Fruit fly (Drosophila melanogaster): ENCODE measurements around the gene CG14258.

Gene CG14258

dm6 chr3R:27116465-27117092, 23.6 kb downstream of the CG14258 start, which contains the start of the genes CG6066 and CG5880:
CG6066 (minus strand) TSS chr3R:27116707.
CG5880 (plus strand) TSS chr3R:27116745.
- TF ChIP-seq CG12768 (GFP tag; optimal IDR thresholded peaks at IDR 0.05) (no peak), cic (GFP tag; optimal IDR thresholded peaks at IDR 0.05) (no peak), Mnt (GFP tag; optimal IDR thresholded peaks at IDR 0.05) (no peak), bab1 (GFP tag; optimal IDR thresholded peaks at IDR 0.05) (no peak), pad (GFP tag; optimal IDR thresholded peaks at IDR 0.05) (no peak), CG5204 (GFP tag; optimal IDR thresholded peaks at IDR 0.05) (no peak), CG1620 (GFP tag; optimal IDR thresholded peaks at IDR 0.05) (no peak), CG14711 (tag; optimal IDR thresholded peaks at IDR 0.05) (no peak), CG7101 (tag; optimal IDR thresholded peaks at IDR 0.05) (no peak)

DNA sequence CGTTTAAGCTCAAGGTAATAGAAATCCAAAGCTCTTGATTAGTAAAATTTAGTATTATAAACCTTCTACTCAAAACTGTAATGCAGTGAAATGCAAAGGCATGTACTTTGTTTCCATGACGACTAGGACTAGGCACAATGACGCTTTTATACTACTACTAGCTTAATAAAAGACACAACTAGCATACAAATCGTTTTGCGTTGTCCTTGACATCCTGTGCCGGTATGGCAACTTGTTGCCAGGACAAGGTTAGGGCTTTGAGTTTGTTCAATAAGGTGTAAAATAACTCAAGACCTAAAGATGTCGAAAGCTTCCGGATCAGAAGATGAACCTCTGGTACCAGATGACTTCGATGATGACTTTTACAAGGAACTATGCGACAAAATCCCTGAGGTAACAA, 25.4 kb downstream of the CG14258 start, which contains the start of gene CG5882:
Gene CG5882, plus strand, starts transcription at position 301 of the 400 bp plus-strand sequence.
- TF ChIP-seq kay (GFP tag; ENCODE audit: borderline replicate concordance) (no peak), cic (GFP tag; optimal IDR thresholded peaks at IDR 0.05) (no peak)

DNA sequence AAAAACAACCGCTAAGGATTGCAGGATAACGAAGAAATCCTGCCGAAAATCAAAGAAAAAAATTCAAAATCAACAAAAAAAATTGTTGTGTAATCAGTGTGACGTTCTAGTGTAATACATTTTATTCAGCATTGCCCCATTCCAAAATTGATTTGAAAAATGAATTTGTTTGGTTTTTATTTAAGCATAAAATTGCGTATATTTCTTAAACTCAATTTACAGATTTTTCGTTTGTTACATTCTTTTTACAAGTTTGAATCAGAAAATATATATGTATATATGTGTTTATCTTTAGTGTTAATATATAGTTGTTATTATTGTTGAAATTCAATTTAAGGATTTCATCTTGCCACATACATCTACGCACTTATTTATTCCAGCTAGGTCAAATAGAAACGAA, 31.6 kb downstream of the CG14258 start, which contains the start of gene CG6059:
Gene CG6059, minus strand, starts transcription at position 101 of the 400 bp plus-strand sequence.
- no peak for TF ChIP-seq Mnt (GFP tag; optimal IDR thresholded peaks at IDR 0.05)
- TF ChIP-seq cic (GFP tag; optimal IDR thresholded peaks at IDR 0.05): no peak
- TF ChIP-seq ovo (GFP tag; optimal IDR thresholded peaks at IDR 0.05): no peak
- TF ChIP-seq tj (GFP tag; optimal IDR thresholded peaks at IDR 0.05): no peak
- no peak for TF ChIP-seq bab1 (GFP tag; optimal IDR thresholded peaks at IDR 0.05)
- no peak for TF ChIP-seq Hr96 (GFP tag; optimal IDR thresholded peaks at IDR 0.05)
- TF ChIP-seq CG14711 (tag; optimal IDR thresholded peaks at IDR 0.05): no peak

dm6 chr3R:27128723-27129122, 35.8 kb downstream of the CG14258 start:
- TF ChIP-seq tj (GFP tag; optimal IDR thresholded peaks at IDR 0.05) (no peak), Mnt (GFP tag; optimal IDR thresholded peaks at IDR 0.05) (peak; percentile 44), bab1 (GFP tag; optimal IDR thresholded peaks at IDR 0.05) (no peak), cnc (optimal IDR thresholded peaks at IDR 0.05) (no peak)

- peak; percentile 14 for TF ChIP-seq Crg-1 (GFP tag; optimal IDR thresholded peaks at IDR 0.05)
- TF ChIP-seq cic (GFP tag; optimal IDR thresholded peaks at IDR 0.05): peak; percentile 47
- TF ChIP-seq bab1 (GFP tag; optimal IDR thresholded peaks at IDR 0.05): peak; percentile 37
- no peak for TF ChIP-seq ovo (GFP tag; optimal IDR thresholded peaks at IDR 0.05)
- TF ChIP-seq kay (GFP tag; ENCODE audit: borderline replicate concordance): no peak
- no peak for TF ChIP-seq toe (GFP tag; optimal IDR thresholded peaks at IDR 0.05)
- peak; percentile 8 for TF ChIP-seq CG33017 (tag; optimal IDR thresholded peaks at IDR 0.05)
- peak; percentile 19 for TF ChIP-seq CG7045 (GFP tag; optimal IDR thresholded peaks at IDR 0.05)
- peak; percentile 7 for TF ChIP-seq CG7101 (tag; optimal IDR thresholded peaks at IDR 0.05)
- TF ChIP-seq tj (GFP tag; optimal IDR thresholded peaks at IDR 0.05): peak; percentile 70
- peak; percentile 3 for TF ChIP-seq CG11617 (GFP tag; optimal IDR thresholded peaks at IDR 0.05)
- TF ChIP-seq CG5204 (GFP tag; optimal IDR thresholded peaks at IDR 0.05): no peak
- TF ChIP-seq pad (GFP tag; optimal IDR thresholded peaks at IDR 0.05): no peak
- peak; percentile 22 for TF ChIP-seq CG12768 (GFP tag; optimal IDR thresholded peaks at IDR 0.05)
- TF ChIP-seq CG14711 (tag; optimal IDR thresholded peaks at IDR 0.05): peak; percentile 36
- no peak for TF ChIP-seq cnc (optimal IDR thresholded peaks at IDR 0.05)
- peak; percentile 65 for TF ChIP-seq Mnt (GFP tag; optimal IDR thresholded peaks at IDR 0.05)
- TF ChIP-seq Clk (GFP tag; optimal IDR thresholded peaks at IDR 0.05): no peak
- TF ChIP-seq CG1620 (GFP tag; optimal IDR thresholded peaks at IDR 0.05): no peak
- peak; percentile 13 for TF ChIP-seq Hr96 (GFP tag; optimal IDR thresholded peaks at IDR 0.05)
Observed at dm6 chr3R:27129580-27130385, 36.8 kb downstream of the CG14258 start.

- TF ChIP-seq tj (GFP tag; optimal IDR thresholded peaks at IDR 0.05): peak; percentile 62
- TF ChIP-seq kay (GFP tag; ENCODE audit: borderline replicate concordance): peak; percentile 47
- TF ChIP-seq CG14711 (tag; optimal IDR thresholded peaks at IDR 0.05): no peak
- no peak for TF ChIP-seq CG11617 (GFP tag; optimal IDR thresholded peaks at IDR 0.05)
- TF ChIP-seq cnc (optimal IDR thresholded peaks at IDR 0.05): no peak
Observed at dm6 chr3R:27130551-27131161, 37.7 kb downstream of the CG14258 start.

dm6 chr3R:27131408-27131807, 38.5 kb downstream of the CG14258 start:
- TF ChIP-seq tj (GFP tag; optimal IDR thresholded peaks at IDR 0.05): no peak
- TF ChIP-seq Hr96 (GFP tag; optimal IDR thresholded peaks at IDR 0.05): no peak
- no peak for TF ChIP-seq pad (GFP tag; optimal IDR thresholded peaks at IDR 0.05)
- TF ChIP-seq CG11617 (GFP tag; optimal IDR thresholded peaks at IDR 0.05): peak; percentile 12
- TF ChIP-seq cic (GFP tag; optimal IDR thresholded peaks at IDR 0.05): peak; percentile 20
- peak; percentile 46 for TF ChIP-seq CG7101 (tag; optimal IDR thresholded peaks at IDR 0.05)
- TF ChIP-seq kay (GFP tag; ENCODE audit: borderline replicate concordance): peak; percentile 56
- TF ChIP-seq CG5204 (GFP tag; optimal IDR thresholded peaks at IDR 0.05): no peak
- TF ChIP-seq CG12768 (GFP tag; optimal IDR thresholded peaks at IDR 0.05): peak; percentile 39
- TF ChIP-seq CG33017 (tag; optimal IDR thresholded peaks at IDR 0.05): peak; percentile 6
- TF ChIP-seq ovo (GFP tag; optimal IDR thresholded peaks at IDR 0.05): peak; percentile 44
- TF ChIP-seq Mnt (GFP tag; optimal IDR thresholded peaks at IDR 0.05): no peak
- TF ChIP-seq bab1 (GFP tag; optimal IDR thresholded peaks at IDR 0.05): no peak
- TF ChIP-seq toe (GFP tag; optimal IDR thresholded peaks at IDR 0.05): no peak
- peak; percentile 29 for TF ChIP-seq CG7045 (GFP tag; optimal IDR thresholded peaks at IDR 0.05)
- TF ChIP-seq cnc (optimal IDR thresholded peaks at IDR 0.05): no peak
- peak; percentile 11 for TF ChIP-seq CG14711 (tag; optimal IDR thresholded peaks at IDR 0.05)
- no peak for TF ChIP-seq Clk (GFP tag; optimal IDR thresholded peaks at IDR 0.05)
- peak; percentile 40 for TF ChIP-seq CG1620 (GFP tag; optimal IDR thresholded peaks at IDR 0.05)
- peak; percentile 63 for TF ChIP-seq Crg-1 (GFP tag; optimal IDR thresholded peaks at IDR 0.05)
